Fruit fly (Drosophila melanogaster) whole organism, prepupa: ENCODE data around the gene Sil1.

Experiments used
- Blimp-1 ChIP-seq: fragments of 200-800 bp; sonication (Bioruptor generic); optimal IDR thresholded peaks from 3 replicates; lab custom pipeline; 2017; ENCODE audit warnings: missing biosample characterization, missing genetic modification characterization, mild to moderate bottlenecking, moderate library complexity, missing genetic modification reagents
- CG11902 ChIP-seq: fragments of 200-800 bp; sonication (Bioruptor generic); optimal IDR thresholded peaks from 3 replicates; lab custom pipeline; 2016; ENCODE audit warnings: missing biosample characterization, missing genetic modification characterization
- CG15336 ChIP-seq: fragments of 200-800 bp; sonication (Bioruptor generic); IDR thresholded peaks from 2 replicates; pipeline ENCODE4 v1.3.6; 2022; ENCODE audit warnings: missing biosample characterization, missing genetic modification characterization
- CG16779 ChIP-seq: fragments of 200-800 bp; sonication (Bioruptor generic); optimal IDR thresholded peaks from 3 replicates; lab custom pipeline; 2017; ENCODE audit warnings: missing biosample characterization, mild to moderate bottlenecking, missing genetic modification characterization
- CG32006 ChIP-seq: fragments of 200-800 bp; sonication (Bioruptor generic); optimal IDR thresholded peaks from 3 replicates; lab custom pipeline; 2017; ENCODE audit warnings: missing biosample characterization, mild to moderate bottlenecking, missing genetic modification characterization
- CG34406 ChIP-seq: fragments of 200-800 bp; sonication (Bioruptor generic); optimal IDR thresholded peaks from 3 replicates; lab custom pipeline; 2016; ENCODE audit warnings: missing biosample characterization, missing genetic modification characterization
- CG3919 ChIP-seq: fragments of 200-800 bp; sonication (Bioruptor generic); optimal IDR thresholded peaks from 3 replicates; lab custom pipeline; 2016; ENCODE audit warnings: missing biosample characterization, missing genetic modification characterization
- CG6163 ChIP-seq: fragments of 200-800 bp; sonication (Bioruptor generic); IDR thresholded peaks from 3 replicates; pipeline ENCODE4 v1.3.6; 2022; ENCODE audit warnings: missing biosample characterization, missing genetic modification characterization
- CG6808 ChIP-seq: fragments of 200-800 bp; sonication (Bioruptor generic); optimal IDR thresholded peaks from 3 replicates; lab custom pipeline; 2017; ENCODE audit warnings: missing biosample characterization, missing genetic modification characterization, mild to moderate bottlenecking, moderate library complexity, missing genetic modification reagents
- CG7368 ChIP-seq: fragments of 200-800 bp; sonication (Bioruptor generic); optimal IDR thresholded peaks from 3 replicates; lab custom pipeline; 2016; ENCODE audit warnings: missing biosample characterization, missing genetic modification characterization
- CG8319 ChIP-seq: fragments of 200-800 bp; sonication (Bioruptor generic); optimal IDR thresholded peaks from 3 replicates; lab custom pipeline; 2016; ENCODE audit warnings: missing biosample characterization, missing genetic modification characterization
- CG9139 ChIP-seq: fragments of 200-800 bp; sonication (Bioruptor generic); optimal IDR thresholded peaks from 3 replicates; lab custom pipeline; 2017; ENCODE audit warnings: missing biosample characterization, mild to moderate bottlenecking, missing genetic modification characterization
- Eip75B ChIP-seq: fragments of 200-800 bp; sonication (Bioruptor generic); optimal IDR thresholded peaks from 3 replicates; lab custom pipeline; 2016; ENCODE audit warnings: missing biosample characterization, missing genetic modification characterization
- Eip93F ChIP-seq: fragments of 200-800 bp; sonication (Bioruptor generic); optimal IDR thresholded peaks from 2 replicates; lab custom pipeline; 2016; ENCODE audit warnings: missing biosample characterization, mild to moderate bottlenecking, missing genetic modification characterization
- Ets96B ChIP-seq: fragments of 200-800 bp; optimal IDR thresholded peaks from 2 replicates; lab custom pipeline; 2019; ENCODE audit warnings: missing biosample characterization, mild to moderate bottlenecking, missing genetic modification characterization, moderate library complexity
- Gug ChIP-seq: fragments of 200-800 bp; sonication (Bioruptor generic); IDR thresholded peaks from 2 replicates; pipeline ENCODE4 v1.3.6; 2022; ENCODE audit warnings: missing biosample characterization, missing genetic modification characterization
- Hr38 ChIP-seq: sonication (Bioruptor generic); optimal IDR thresholded peaks from 2 replicates; lab custom pipeline; 2016; ENCODE audit warnings: missing biosample characterization, missing genetic modification characterization
- Hr4 ChIP-seq: fragments of 200-800 bp; sonication (Bioruptor generic); optimal IDR thresholded peaks from 3 replicates; lab custom pipeline; 2016; ENCODE audit warnings: missing biosample characterization, missing genetic modification characterization
- Met ChIP-seq: fragments of 200-800 bp; sonication (Bioruptor generic); optimal IDR thresholded peaks from 3 replicates; lab custom pipeline; 2016; ENCODE audit warnings: missing biosample characterization, missing genetic modification characterization
- Sox102F ChIP-seq: fragments of 200-800 bp; sonication (Bioruptor generic); optimal IDR thresholded peaks from 2 replicates; lab custom pipeline; 2016; ENCODE audit warnings: missing biosample characterization, mild to moderate bottlenecking, missing genetic modification characterization
- Sox14 ChIP-seq: fragments of 200-800 bp; sonication (Bioruptor generic); optimal IDR thresholded peaks from 3 replicates; lab custom pipeline; 2016; ENCODE audit warnings: missing biosample characterization, missing genetic modification characterization
- achi ChIP-seq: fragments of 200-800 bp; sonication (Bioruptor generic); optimal IDR thresholded peaks from 3 replicates; lab custom pipeline; 2016; ENCODE audit warnings: missing biosample characterization, missing genetic modification characterization
- dac ChIP-seq: fragments of 200-800 bp; sonication (Bioruptor generic); optimal IDR thresholded peaks from 2 replicates; lab custom pipeline; 2017; ENCODE audit warnings: missing biosample characterization, mild to moderate bottlenecking, missing genetic modification characterization
- dsx ChIP-seq: fragments of 200-800 bp; optimal IDR thresholded peaks from 3 replicates; lab custom pipeline; 2019; ENCODE audit warnings: missing biosample characterization, mild to moderate bottlenecking, missing genetic modification characterization, moderate library complexity; ENCODE audit not compliant: poor library complexity, severe bottlenecking
- fd85E ChIP-seq: fragments of 200-800 bp; sonication (Bioruptor generic); optimal IDR thresholded peaks from 3 replicates; lab custom pipeline; 2016; ENCODE audit warnings: missing biosample characterization, missing genetic modification characterization
- fkh ChIP-seq: fragments of 200-800 bp; sonication (Bioruptor generic); optimal IDR thresholded peaks from 3 replicates; lab custom pipeline; 2017; ENCODE audit warnings: missing biosample characterization, mild to moderate bottlenecking, missing genetic modification characterization, moderate library complexity
- lz ChIP-seq: fragments of 200-800 bp; sonication (Bioruptor generic); optimal IDR thresholded peaks from 3 replicates; lab custom pipeline; 2016; ENCODE audit warnings: missing biosample characterization, missing genetic modification characterization
- net ChIP-seq: fragments of 200-800 bp; sonication (Bioruptor generic); optimal IDR thresholded peaks from 3 replicates; lab custom pipeline; 2016; ENCODE audit warnings: missing biosample characterization, missing genetic modification characterization
- salr ChIP-seq, 2 experiments: fragments of 200-800 bp; sonication (Bioruptor generic); optimal IDR thresholded peaks; 3 replicates each; lab custom pipeline; 2016 to 2018; ENCODE audit warnings: missing biosample characterization in 2 of 2, missing genetic modification characterization in 2 of 2, mild to moderate bottlenecking in 1 of 2
- spab ChIP-seq: fragments of 200-800 bp; sonication (Bioruptor generic); optimal IDR thresholded peaks from 2 replicates; lab custom pipeline; 2017; ENCODE audit warnings: missing biosample characterization, mild to moderate bottlenecking, missing genetic modification characterization, missing genetic modification reagents
- ss ChIP-seq, 2 experiments: fragments of 200-800 bp; sonication (Bioruptor generic); optimal IDR thresholded peaks; 2 replicates in 1 of 2; 3 replicates in 1 of 2; lab custom pipeline; 2017 to 2018; ENCODE audit warnings: mild to moderate bottlenecking in 2 of 2, missing biosample characterization in 2 of 2, missing genetic modification characterization in 2 of 2, moderate library complexity in 1 of 2
- svp ChIP-seq: fragments of 200-800 bp; sonication (Bioruptor generic); peaks from one replicate; lab custom pipeline; 2016; ENCODE audit warnings: missing biosample characterization, missing genetic modification characterization
- topi ChIP-seq: fragments of 200-800 bp; sonication (Bioruptor generic); optimal IDR thresholded peaks from 3 replicates; lab custom pipeline; 2016; ENCODE audit warnings: missing biosample characterization, missing genetic modification characterization
- vri ChIP-seq: fragments of 200-800 bp; sonication (Bioruptor generic); optimal IDR thresholded peaks from 3 replicates; lab custom pipeline; 2016; ENCODE audit warnings: missing biosample characterization, mild to moderate bottlenecking, missing genetic modification characterization

Gene Sil1

DNA sequence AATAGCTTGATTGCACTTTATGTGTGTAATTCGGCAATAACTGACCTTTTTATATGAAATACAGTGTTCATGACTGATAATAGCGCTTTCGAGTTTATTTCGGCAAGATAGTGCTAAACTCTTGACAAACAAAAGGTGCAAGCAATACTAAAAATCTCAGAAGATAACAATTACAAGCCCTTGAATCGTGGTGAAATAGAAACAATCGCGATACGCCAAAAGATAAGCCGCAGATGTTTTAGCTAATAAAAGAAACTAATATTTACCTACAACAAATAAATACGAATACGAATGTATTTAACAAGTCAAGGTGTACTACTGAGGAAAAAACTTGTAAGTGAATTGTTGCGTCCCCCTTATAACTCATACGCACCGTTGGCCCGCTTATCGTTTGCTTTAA lies 39.9 kb upstream of the Sil1 start:
- TF ChIP-seq fd85E (GFP tag; lab: Kevin White, UChicago) (no peak), spab (GFP tag; lab: Kevin White, UChicago) (no peak), CG16779 (tag; lab: Kevin White, UChicago) (peak; percentile 2), Blimp-1 (GFP tag; lab: Kevin White, UChicago) (no peak), Gug (no peak), Eip93F (GFP tag; lab: Kevin White, UChicago) (no peak), fkh (peak; percentile 71), vri (GFP tag; lab: Kevin White, UChicago) (peak; percentile 63)

- TF ChIP-seq topi (GFP tag; lab: Kevin White, UChicago): no peak
- TF ChIP-seq Ets96B: no peak
- TF ChIP-seq svp (GFP tag; lab: Kevin White, UChicago): no peak
- TF ChIP-seq CG3919 (GFP tag; lab: Kevin White, UChicago): no peak
- no peak for TF ChIP-seq Eip75B (GFP tag; lab: Kevin White, UChicago)
- no peak for TF ChIP-seq CG34406 (GFP tag; lab: Kevin White, UChicago)
- no peak for TF ChIP-seq net (GFP tag; lab: Kevin White, UChicago)
- TF ChIP-seq dac (GFP tag; lab: Kevin White, UChicago): no peak
These were observed 38.2 kb upstream of the Sil1 start, which contains the start of gene CG11878 for dm6 chr3R:25273537-25273936. TSS of gene CG11878 (plus strand) at chr3R:25273837.

DNA sequence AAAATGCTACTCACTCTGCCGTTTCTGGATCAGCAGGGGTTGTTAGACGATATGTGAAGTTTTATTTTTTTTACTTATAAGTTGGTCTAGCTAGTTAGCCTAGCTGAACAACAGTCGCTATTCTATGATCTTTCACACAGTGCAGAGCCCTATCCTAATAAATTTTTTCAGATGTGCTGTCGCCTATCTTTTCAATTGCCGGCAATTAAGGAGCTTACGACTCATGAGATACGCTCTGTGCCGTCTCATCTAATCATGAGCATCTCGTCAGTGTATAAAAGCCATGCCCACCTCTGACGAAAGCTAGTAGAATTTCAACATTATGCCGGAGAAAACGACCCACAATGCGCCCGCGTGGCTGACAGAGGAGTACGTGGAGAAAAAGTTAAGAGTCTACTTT lies 34.6 kb upstream of the Sil1 start, which contains the start of the genes CG11889 and CG11891:
CG11889 (plus strand) TSS at position 301 of the 400 bp plus-strand sequence.
CG11891 (plus strand) TSS at position 301 of the 400 bp plus-strand sequence.
- no peak for TF ChIP-seq Hr4 (GFP tag; lab: Kevin White, UChicago)
- no peak for TF ChIP-seq ss (GFP tag; optimal IDR thresholded peaks at IDR 0.05; lab: Kevin White, UChicago)
- no peak for TF ChIP-seq Met (GFP tag; lab: Kevin White, UChicago)
- no peak for TF ChIP-seq lz (GFP tag; lab: Kevin White, UChicago)
- TF ChIP-seq CG15336 (GFP tag; lab: Robert Waterston, UW): no peak
- TF ChIP-seq fkh: no peak
- no peak for TF ChIP-seq CG11902 (GFP tag; lab: Kevin White, UChicago)
- TF ChIP-seq CG8319: no peak
- TF ChIP-seq CG3919 (GFP tag; lab: Kevin White, UChicago): no peak
- no peak for TF ChIP-seq Hr38 (GFP tag; lab: Kevin White, UChicago)

- TF ChIP-seq achi (GFP tag; lab: Kevin White, UChicago) (no peak), CG7368 (GFP tag; lab: Kevin White, UChicago) (no peak), CG6163 (GFP tag; lab: Robert Waterston, UW) (no peak), svp (GFP tag; lab: Kevin White, UChicago) (no peak), CG6808 (GFP tag; lab: Kevin White, UChicago) (no peak), Sox14 (GFP tag; lab: Kevin White, UChicago) (no peak), Eip93F (GFP tag; lab: Kevin White, UChicago) (no peak), CG32006 (GFP tag; lab: Kevin White, UChicago) (no peak), dsx (no peak), Sox102F (GFP tag; lab: Kevin White, UChicago) (no peak), salr (GFP tag; optimal IDR thresholded peaks at IDR 0.05; lab: Kevin White, UChicago) (no peak), CG9139 (no peak), spab (GFP tag; lab: Kevin White, UChicago) (no peak)
These were observed 31.4 kb upstream of the Sil1 start for dm6 chr3R:25266751-25267150.
